Worm (Caenorhabditis elegans) whole organism, L1 larva: ENCODE data around the gene chup-1.
"Not testable (repeated sequence)": the region's sequence is repeated elsewhere in the genome, so short reads cannot be mapped to it uniquely, and the experiment has no call there.

ENCODE experiments used
- ama-1 ChIP-seq: fragments of 150-350 bp; optimal IDR thresholded peaks from 2 replicates; lab custom pipeline; 2014
- egl-13 ChIP-seq: sonication (generic microtip); optimal IDR thresholded peaks from 2 replicates; lab custom pipeline; 2016; ENCODE audit warnings: missing genotype, missing genetic modification reagents, missing genetic modification characterization, missing compliant biosample characterization
- fos-1 ChIP-seq: fragments of 150-350 bp; optimal IDR thresholded peaks from 2 replicates; lab custom pipeline; 2014; ENCODE audit warnings: missing biosample characterization, missing genetic modification characterization
- lsy-2 ChIP-seq, 2 experiments: fragments of 150-350 bp; optimal IDR thresholded peaks; 2 replicates each; lab custom pipeline; 2014; ENCODE audit warnings: missing biosample characterization in 2 of 2, missing genetic modification characterization in 2 of 2
- nhr-237 ChIP-seq: fragments of 150-350 bp; optimal IDR thresholded peaks from 2 replicates; lab custom pipeline; 2014; ENCODE audit warnings: missing biosample characterization, missing genetic modification characterization
- pax-3 ChIP-seq: fragments of 200-800 bp; sonication (Bioruptor generic); optimal IDR thresholded peaks from 2 replicates; lab custom pipeline; 2018; ENCODE audit warnings: mild to moderate bottlenecking, missing genetic modification characterization, moderate library complexity, missing compliant biosample characterization
- skn-1 ChIP-seq: fragments of 150-350 bp; optimal IDR thresholded peaks from 2 replicates; lab custom pipeline; 2014; ENCODE audit warnings: missing biosample characterization, missing genetic modification characterization
- sptf-1 ChIP-seq: fragments of 150-350 bp; optimal IDR thresholded peaks from 2 replicates; lab custom pipeline; 2014; ENCODE audit warnings: missing biosample characterization, missing genetic modification characterization
- tbx-2 ChIP-seq: sonication (generic microtip); optimal IDR thresholded peaks from 2 replicates; lab custom pipeline; 2016; ENCODE audit warnings: missing genetic modification characterization, missing compliant biosample characterization
- tlp-1 ChIP-seq: fragments of 150-350 bp; optimal IDR thresholded peaks from 2 replicates; lab custom pipeline; 2014; ENCODE audit warnings: missing biosample characterization, missing genetic modification characterization
- unc-130 ChIP-seq: fragments of 150-350 bp; optimal IDR thresholded peaks from 2 replicates; lab custom pipeline; 2017; ENCODE audit warnings: missing biosample characterization, missing genetic modification characterization, inconsistent platforms

ce11 chrX:8818438-8818837 is 26.5 kb downstream of the chup-1 start:
- not testable (repeated sequence) for TF ChIP-seq tlp-1 (tag; lab: Kevin White, UChicago); egl-13 (tag; lab: Kevin White, UChicago); unc-130 (tag; lab: Kevin White, UChicago); lsy-2 (tag; optimal IDR thresholded peaks at IDR 0.05; lab: Kevin White, UChicago); pax-3 (tag; lab: Kevin White, UChicago); nhr-237 (tag; lab: Kevin White, UChicago); fos-1 (tag; lab: Kevin White, UChicago); sptf-1; ama-1 (lab: Kevin White, UChicago); skn-1; tbx-2 (tag; lab: Kevin White, UChicago)
